Worm (Caenorhabditis elegans) whole organism, L3 larva: ENCODE data around the gene mars-1.

ENCODE experiments used
- R02D3.7 ChIP-seq: fragments of 150-350 bp; optimal IDR thresholded peaks from 2 replicates; lab custom pipeline; 2014; ENCODE audit warnings: missing biosample characterization, missing genetic modification characterization
- ZK546.5 ChIP-seq: sonication (generic microtip); optimal IDR thresholded peaks from 2 replicates; lab custom pipeline; 2017; ENCODE audit warnings: missing biosample characterization, missing genetic modification characterization
- aly-2 ChIP-seq: fragments of 150-350 bp; optimal IDR thresholded peaks from 2 replicates; lab custom pipeline; 2014; ENCODE audit warnings: missing biosample characterization, missing genetic modification characterization
- ama-1 ChIP-seq: fragments of 150-350 bp; optimal IDR thresholded peaks from 2 replicates; lab custom pipeline; 2018
- ceh-16 ChIP-seq: sonication (generic microtip); optimal IDR thresholded peaks from 2 replicates; lab custom pipeline; 2017; ENCODE audit warnings: missing biosample characterization, missing genetic modification characterization
- ceh-28 ChIP-seq: fragments of 150-350 bp; optimal IDR thresholded peaks from 2 replicates; lab custom pipeline; 2014; ENCODE audit warnings: missing biosample characterization, missing genetic modification reagents, missing genetic modification characterization
- daf-12 ChIP-seq: fragments of 150-350 bp; optimal IDR thresholded peaks from 2 replicates; lab custom pipeline; 2014; ENCODE audit warnings: missing biosample characterization, missing genetic modification reagents, missing genetic modification characterization
- egl-27 ChIP-seq: sonication (generic microtip); optimal IDR thresholded peaks from 4 replicates; lab custom pipeline; 2017; ENCODE audit warnings: missing biosample characterization, missing genetic modification reagents, missing genetic modification characterization
- egl-5 ChIP-seq: fragments of 150-350 bp; optimal IDR thresholded peaks from 2 replicates; lab custom pipeline; 2017; ENCODE audit warnings: missing biosample characterization, missing genetic modification reagents, missing genetic modification characterization, inconsistent platforms
- elt-1 ChIP-seq: fragments of 150-350 bp; optimal IDR thresholded peaks from 2 replicates; lab custom pipeline; 2014; ENCODE audit warnings: missing biosample characterization, missing genetic modification characterization
- elt-2 ChIP-seq: sonication (generic microtip); optimal IDR thresholded peaks from 2 replicates; lab custom pipeline; 2016; ENCODE audit warnings: missing genetic modification reagents, mild to moderate bottlenecking, missing genetic modification characterization, missing compliant biosample characterization
- elt-3 ChIP-seq, 3 experiments: fragments of 150-350 bp in 1 of 3; sonication (generic microtip) in 2 of 3; optimal IDR thresholded peaks; 2 replicates in 2 of 3; 4 replicates in 1 of 3; lab custom pipeline; 2014 to 2017; ENCODE audit warnings: missing biosample characterization in 3 of 3, missing genetic modification characterization in 3 of 3
- eor-1 ChIP-seq, 2 experiments: fragments of 150-350 bp; optimal IDR thresholded peaks; 2 replicates each; lab custom pipeline; 2014 to 2018; ENCODE audit warnings: missing biosample characterization in 2 of 2, missing genetic modification characterization in 2 of 2
- fkh-10 ChIP-seq: sonication (generic microtip); optimal IDR thresholded peaks from 2 replicates; lab custom pipeline; 2017; ENCODE audit warnings: missing biosample characterization, missing genetic modification reagents, missing genetic modification characterization
- fkh-2 ChIP-seq: fragments of 150-350 bp; optimal IDR thresholded peaks from 2 replicates; lab custom pipeline; 2014; ENCODE audit warnings: missing biosample characterization, missing genetic modification reagents, missing genetic modification characterization
- fos-1 ChIP-seq: fragments of 150-350 bp; optimal IDR thresholded peaks from 2 replicates; lab custom pipeline; 2014; ENCODE audit warnings: missing biosample characterization, missing genetic modification characterization
- hmg-11 ChIP-seq: sonication (generic microtip); optimal IDR thresholded peaks from 2 replicates; lab custom pipeline; 2016; ENCODE audit warnings: missing genetic modification characterization, missing compliant biosample characterization
- jun-1 ChIP-seq: fragments of 150-350 bp; optimal IDR thresholded peaks from 2 replicates; lab custom pipeline; 2014; ENCODE audit warnings: missing biosample characterization, missing genetic modification reagents, missing genetic modification characterization
- lin-15B ChIP-seq: fragments of 150-350 bp; optimal IDR thresholded peaks from 2 replicates; lab custom pipeline; 2014; ENCODE audit warnings: missing biosample characterization, missing genetic modification characterization
- lin-39 ChIP-seq: fragments of 150-350 bp; optimal IDR thresholded peaks from 2 replicates; lab custom pipeline; 2018; ENCODE audit warnings: missing biosample characterization, missing genetic modification reagents, missing genetic modification characterization
- mdl-1 ChIP-seq: fragments of 150-350 bp; optimal IDR thresholded peaks from 2 replicates; lab custom pipeline; 2014; ENCODE audit warnings: missing biosample characterization, missing genetic modification characterization
- mml-1 ChIP-seq: fragments of 150-350 bp; sonication (generic microtip); optimal IDR thresholded peaks from 3 replicates; lab custom pipeline; 2014; ENCODE audit warnings: missing biosample characterization, missing genetic modification characterization
- nfya-1 ChIP-seq: sonication (generic microtip); optimal IDR thresholded peaks from 2 replicates; lab custom pipeline; 2017; ENCODE audit warnings: missing genetic modification characterization, mild to moderate bottlenecking, missing compliant biosample characterization, antibody characterized with exemption, moderate library complexity; ENCODE audit not compliant: insufficient read depth
- nhr-11 ChIP-seq: fragments of 150-350 bp; optimal IDR thresholded peaks from 2 replicates; lab custom pipeline; 2014; ENCODE audit warnings: missing biosample characterization, missing genetic modification characterization
- nhr-12 ChIP-seq: fragments of 150-350 bp; optimal IDR thresholded peaks from 2 replicates; lab custom pipeline; 2014; ENCODE audit warnings: missing biosample characterization, missing genetic modification characterization
- nhr-23 ChIP-seq: fragments of 150-350 bp; optimal IDR thresholded peaks from 2 replicates; lab custom pipeline; 2014; ENCODE audit warnings: missing biosample characterization, missing genetic modification reagents, missing genetic modification characterization
- nhr-237 ChIP-seq: fragments of 150-350 bp; optimal IDR thresholded peaks from 2 replicates; lab custom pipeline; 2014; ENCODE audit warnings: missing biosample characterization, missing genetic modification characterization
- nhr-25 ChIP-seq: sonication (generic microtip); optimal IDR thresholded peaks from 2 replicates; lab custom pipeline; 2017; ENCODE audit warnings: missing biosample characterization, missing genetic modification characterization
- nhr-28 ChIP-seq: fragments of 150-350 bp; optimal IDR thresholded peaks from 2 replicates; lab custom pipeline; 2014; ENCODE audit warnings: missing biosample characterization, missing genetic modification characterization
- nhr-43 ChIP-seq: sonication (generic microtip); optimal IDR thresholded peaks from 2 replicates; lab custom pipeline; 2016; ENCODE audit warnings: mild to moderate bottlenecking, missing genetic modification characterization, missing compliant biosample characterization; ENCODE audit not compliant: poor library complexity, severe bottlenecking
- nhr-67 ChIP-seq: fragments of 150-350 bp; optimal IDR thresholded peaks from 2 replicates; lab custom pipeline; 2014; ENCODE audit warnings: missing biosample characterization, missing genetic modification characterization
- nhr-76 ChIP-seq: fragments of 150-350 bp; sonication (generic microtip); optimal IDR thresholded peaks from 5 replicates; lab custom pipeline; 2014; ENCODE audit warnings: missing biosample characterization, missing genetic modification characterization
- nhr-77 ChIP-seq: fragments of 150-350 bp; optimal IDR thresholded peaks from 2 replicates; lab custom pipeline; 2014; ENCODE audit warnings: missing biosample characterization, missing genetic modification characterization
- pha-4 ChIP-seq: fragments of 150-350 bp; optimal IDR thresholded peaks from 2 replicates; lab custom pipeline; 2014; ENCODE audit warnings: missing biosample characterization, missing genetic modification reagents, missing genetic modification characterization
- skn-1 ChIP-seq: fragments of 150-350 bp; optimal IDR thresholded peaks from 2 replicates; lab custom pipeline; 2014; ENCODE audit warnings: missing biosample characterization, missing genetic modification characterization
- snpc-4 ChIP-seq: fragments of 150-350 bp; optimal IDR thresholded peaks from 2 replicates; lab custom pipeline; 2014; ENCODE audit warnings: missing biosample characterization, missing genetic modification characterization
- tbx-2 ChIP-seq: sonication (generic microtip); optimal IDR thresholded peaks from 2 replicates; lab custom pipeline; 2016; ENCODE audit warnings: mild to moderate bottlenecking, missing genetic modification characterization, missing compliant biosample characterization
- unc-39 ChIP-seq: sonication (generic microtip); optimal IDR thresholded peaks from 4 replicates; lab custom pipeline; 2017; ENCODE audit warnings: missing biosample characterization, missing genetic modification characterization
- unc-62 ChIP-seq: fragments of 150-350 bp; sonication (generic microtip); optimal IDR thresholded peaks from 4 replicates; lab custom pipeline; 2014; ENCODE audit warnings: missing biosample characterization, missing genetic modification reagents, missing genetic modification characterization
- ztf-4 ChIP-seq: fragments of 150-350 bp; optimal IDR thresholded peaks from 2 replicates; lab custom pipeline; 2014; ENCODE audit warnings: missing biosample characterization, missing genetic modification characterization

mars-1 gene

DNA sequence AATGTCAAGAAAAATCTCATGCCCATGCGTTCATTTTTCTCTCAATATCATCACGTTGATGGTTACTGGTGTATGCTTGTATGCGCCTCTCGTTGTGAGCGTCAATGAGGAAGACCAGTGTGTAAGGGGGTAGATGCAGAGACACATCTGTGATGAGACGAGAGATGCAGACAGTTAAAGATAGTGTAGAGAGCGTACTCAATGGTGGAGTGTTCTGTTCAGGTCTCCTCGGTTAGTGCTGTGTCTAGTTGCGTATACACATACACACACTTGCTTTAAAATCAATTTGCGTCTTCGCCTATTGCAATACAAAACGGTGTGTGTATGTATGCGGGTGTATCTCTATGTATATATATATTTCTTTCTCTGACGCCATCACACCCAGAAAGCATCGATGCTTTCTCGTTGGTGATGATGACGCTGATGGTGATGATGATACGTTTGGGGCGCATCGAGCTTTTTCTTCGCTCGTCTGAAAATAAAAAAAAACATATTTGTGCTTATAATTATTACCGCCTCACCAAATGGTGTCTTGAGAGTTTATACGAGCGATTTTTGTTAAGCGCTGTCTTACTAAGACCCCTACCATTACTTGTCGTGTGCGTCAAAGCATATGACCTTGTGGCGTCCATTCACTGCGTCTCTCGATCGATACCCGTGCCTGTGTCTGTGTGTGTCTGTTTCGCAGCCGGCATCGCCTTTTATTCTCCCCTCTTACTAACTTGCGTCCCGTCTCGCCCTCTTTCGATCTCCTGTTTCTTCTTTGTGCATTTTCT, 41.7 kb downstream of the mars-1 start, which contains the start of gene F40F11.3 (continued):
- TF ChIP-seq aly-2 (tag; lab: Kevin White, UChicago) (peak; percentile 7), snpc-4 (tag; lab: Kevin White, UChicago) (peak; percentile 77), nhr-25 (peak; percentile 97), unc-62 (GFP tag; lab: Kevin White, UChicago) (peak; percentile 46), egl-5 (tag; lab: Kevin White, UChicago) (peak; percentile 84), skn-1 (tag; lab: Kevin White, UChicago) (peak; percentile 91), nhr-28 (tag; lab: Kevin White, UChicago) (no peak), nhr-11 (peak; percentile 78), fos-1 (tag; lab: Kevin White, UChicago) (peak; percentile 26), daf-12 (tag; lab: Kevin White, UChicago) (no peak), unc-39 (tag; lab: Kevin White, UChicago) (no peak), nhr-76 (no peak)

DNA sequence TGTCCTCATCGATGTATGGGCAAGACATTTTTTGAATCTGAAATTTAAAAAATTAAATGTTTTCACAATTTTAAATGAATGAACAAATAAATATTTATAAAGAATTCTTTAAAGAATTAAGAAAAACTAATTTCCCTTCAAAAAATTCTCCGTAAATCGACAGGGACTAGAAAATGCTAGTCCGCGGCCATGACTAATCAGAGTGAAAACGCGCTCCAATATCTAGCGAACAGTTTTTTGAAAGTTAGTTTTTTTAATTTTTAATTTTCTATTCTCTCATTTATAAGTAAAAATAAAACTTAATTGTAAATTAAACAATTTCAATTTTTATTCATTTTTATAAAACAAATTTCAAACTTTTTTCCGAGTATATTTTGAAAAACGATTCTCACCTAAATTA, 42.5 kb downstream of the mars-1 start:
- TF ChIP-seq nhr-12 (tag; lab: Kevin White, UChicago) (no peak), hmg-11 (tag; lab: Kevin White, UChicago) (no peak), nfya-1 (peak; percentile 69), mdl-1 (tag; lab: Kevin White, UChicago) (no peak), R02D3.7 (tag; lab: Kevin White, UChicago) (peak; percentile 81), lin-15B (tag; lab: Kevin White, UChicago) (peak; percentile 67), nhr-77 (tag; lab: Kevin White, UChicago) (no peak), nhr-237 (no peak), egl-27 (tag; lab: Kevin White, UChicago) (no peak), ZK546.5 (tag; lab: Kevin White, UChicago) (no peak), nhr-67 (tag; lab: Kevin White, UChicago) (no peak), lin-39 (no peak), nhr-23 (tag; lab: Kevin White, UChicago) (peak; percentile 61), jun-1 (tag; lab: Kevin White, UChicago) (no peak), fkh-10 (no peak), fkh-2 (tag; lab: Kevin White, UChicago) (no peak), ceh-16 (no peak), nhr-11 (no peak), ztf-4 (tag; lab: Kevin White, UChicago) (no peak), ama-1 (lab: Kevin White, UChicago) (peak; percentile 18), mml-1 (tag; lab: Kevin White, UChicago) (no peak), elt-2 (tag; lab: Kevin White, UChicago) (no peak), pha-4 (tag; lab: Kevin White, UChicago) (peak; percentile 82), nhr-43 (tag; lab: Kevin White, UChicago) (peak; percentile 34)

DNA sequence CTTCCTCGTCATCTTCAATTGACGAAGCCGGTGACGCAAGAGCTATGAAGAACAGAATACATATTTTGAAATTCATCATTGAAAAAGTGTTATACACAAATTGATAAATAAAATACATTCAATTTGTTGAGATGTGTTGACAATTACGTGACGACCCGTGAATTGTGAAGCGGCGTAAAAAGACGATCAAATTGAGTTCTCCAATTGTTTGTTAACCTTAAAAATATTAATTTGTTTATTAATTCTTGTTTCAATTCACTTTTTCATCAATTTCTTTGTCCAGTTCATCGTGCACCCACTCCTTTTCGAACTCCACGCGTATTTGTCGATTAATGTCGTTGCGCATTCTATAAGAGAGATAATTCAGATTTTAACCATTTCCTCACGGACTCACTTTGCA, 43.1 kb downstream of the mars-1 start, which contains the start of gene spe-36:
spe-36 (minus strand) TSS at position 101 of the 400 bp plus-strand sequence.
- TF ChIP-seq hmg-11 (tag; lab: Kevin White, UChicago) (no peak), unc-39 (tag; lab: Kevin White, UChicago) (no peak)

DNA sequence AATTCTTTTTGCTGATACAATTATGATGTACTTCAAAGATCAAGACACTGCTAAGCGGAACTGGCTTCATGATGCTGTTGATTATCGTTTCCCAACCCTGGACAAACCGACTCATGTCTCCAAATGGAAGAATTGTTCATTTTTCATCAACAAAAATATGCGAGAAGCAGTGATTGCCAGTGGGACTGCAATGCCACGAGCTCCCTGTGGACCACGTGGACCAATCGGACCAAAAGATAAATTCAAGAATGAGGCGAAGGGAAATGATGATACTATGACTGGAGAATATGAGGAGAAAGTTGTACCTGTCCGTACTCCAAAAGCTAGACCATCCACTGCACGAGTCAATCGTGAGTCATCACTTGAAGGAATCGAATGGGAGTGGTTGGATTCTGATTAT, 48.8 kb downstream of the mars-1 start:
- TF ChIP-seq lin-39 (no peak), mml-1 (tag; lab: Kevin White, UChicago) (no peak), snpc-4 (tag; lab: Kevin White, UChicago) (no peak), nhr-67 (tag; lab: Kevin White, UChicago) (no peak), elt-3 (tag; optimal IDR thresholded peaks at IDR 0.05; lab: Kevin White, UChicago) (no peak), ceh-16 (no peak), ama-1 (lab: Kevin White, UChicago) (no peak), elt-1 (tag; lab: Kevin White, UChicago) (no peak), eor-1 (tag; optimal IDR thresholded peaks at IDR 0.05; lab: Kevin White, UChicago) (no peak), hmg-11 (tag; lab: Kevin White, UChicago) (no peak), skn-1 (tag; lab: Kevin White, UChicago) (no peak), nhr-43 (tag; lab: Kevin White, UChicago) (no peak), tbx-2 (tag; lab: Kevin White, UChicago) (no peak), mdl-1 (tag; lab: Kevin White, UChicago) (no peak), nfya-1 (no peak), ceh-28 (tag; lab: Kevin White, UChicago) (no peak), daf-12 (tag; lab: Kevin White, UChicago) (no peak), unc-62 (GFP tag; lab: Kevin White, UChicago) (no peak), nhr-76 (no peak)
